Worm (Caenorhabditis elegans) whole organism, midembryonic: ENCODE data around the gene emb-9.

ENCODE experiments used
- T22C8.4 ChIP-seq: fragments of 200-800 bp; sonication (Bioruptor generic); IDR thresholded peaks from 2 replicates; pipeline ENCODE4 v1.3.6; 2022; ENCODE audit warnings: missing genetic modification characterization, missing compliant biosample characterization
- cog-1 ChIP-seq: sonication (generic microtip); optimal IDR thresholded peaks from 2 replicates; lab custom pipeline; 2016; ENCODE audit warnings: missing genetic modification characterization, missing compliant biosample characterization
- flt-1 ChIP-seq: fragments of 200-800 bp; sonication (Bioruptor generic); IDR thresholded peaks from 2 replicates; pipeline ENCODE4 v1.3.6; 2022; ENCODE audit warnings: missing genetic modification characterization, missing compliant biosample characterization
- klf-2 ChIP-seq: fragments of 200-800 bp; sonication (Bioruptor generic); conservative IDR thresholded peaks from 2 replicates; pipeline ENCODE4 v1.3.6; 2022; ENCODE audit warnings: missing genetic modification reagents, missing genetic modification characterization, missing compliant biosample characterization
- med-1 ChIP-seq: sonication (generic microtip); optimal IDR thresholded peaks from 2 replicates; lab custom pipeline; 2017; ENCODE audit warnings: missing genetic modification characterization, mild to moderate bottlenecking, missing compliant biosample characterization, antibody characterized with exemption, missing genetic modification reagents; ENCODE audit not compliant: insufficient read depth
- ref-1 ChIP-seq: fragments of 200-800 bp; sonication (Bioruptor generic); conservative IDR thresholded peaks from 2 replicates; pipeline ENCODE4 v1.3.6; 2022; ENCODE audit warnings: missing genetic modification reagents, missing genetic modification characterization, missing compliant biosample characterization
- tab-1 ChIP-seq: fragments of 200-800 bp; sonication (Bioruptor generic); IDR thresholded peaks from 2 replicates; pipeline ENCODE4 v1.3.6; 2022; ENCODE audit warnings: missing genetic modification characterization, missing compliant biosample characterization
- ztf-23 ChIP-seq: fragments of 200-800 bp; sonication (Bioruptor generic); IDR thresholded peaks from 2 replicates; pipeline ENCODE4 v1.3.6; 2022; ENCODE audit warnings: missing genetic modification reagents, missing genetic modification characterization, missing compliant biosample characterization
- ztf-29 ChIP-seq: fragments of 200-800 bp; sonication (Bioruptor generic); IDR thresholded peaks from 2 replicates; pipeline ENCODE4 v1.3.6; 2022; ENCODE audit warnings: missing genetic modification reagents, missing genetic modification characterization, missing compliant biosample characterization

The emb-9 gene

DNA sequence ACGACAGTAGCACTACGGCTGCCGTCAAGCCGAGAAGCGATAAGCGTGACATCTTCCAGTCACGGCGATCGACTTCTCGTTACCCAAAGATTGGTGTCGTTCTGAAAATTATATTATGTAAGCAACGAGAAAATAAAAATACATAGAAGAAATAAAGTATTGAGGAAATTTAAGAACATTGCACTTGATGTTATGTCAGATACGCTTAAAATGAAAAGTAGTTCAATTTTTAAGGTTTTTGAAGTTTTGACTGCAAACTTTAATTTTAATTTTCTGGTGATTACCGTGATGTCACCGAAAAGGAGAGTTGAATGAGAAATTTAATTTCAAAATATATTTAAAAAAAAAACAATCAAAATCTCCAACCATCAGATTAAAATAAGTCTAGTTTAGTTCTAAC is at the start of gene emb-9:
TSS of gene emb-9 (minus strand) at position 101 of the 400 bp plus-strand sequence.
- TF ChIP-seq T22C8.4 (GFP tag; lab: Robert Waterston, UW) (no peak), klf-2 (no peak), cog-1 (tag; lab: Kevin White, UChicago) (no peak), tab-1 (GFP tag; lab: Robert Waterston, UW) (no peak), ztf-29 (GFP tag; lab: Robert Waterston, UW) (no peak), flt-1 (GFP tag; lab: Robert Waterston, UW) (no peak), ztf-23 (GFP tag; lab: Robert Waterston, UW) (no peak), ref-1 (GFP tag; lab: Robert Waterston, UW) (no peak), med-1 (GFP tag; lab: Kevin White, UChicago) (no peak)

DNA sequence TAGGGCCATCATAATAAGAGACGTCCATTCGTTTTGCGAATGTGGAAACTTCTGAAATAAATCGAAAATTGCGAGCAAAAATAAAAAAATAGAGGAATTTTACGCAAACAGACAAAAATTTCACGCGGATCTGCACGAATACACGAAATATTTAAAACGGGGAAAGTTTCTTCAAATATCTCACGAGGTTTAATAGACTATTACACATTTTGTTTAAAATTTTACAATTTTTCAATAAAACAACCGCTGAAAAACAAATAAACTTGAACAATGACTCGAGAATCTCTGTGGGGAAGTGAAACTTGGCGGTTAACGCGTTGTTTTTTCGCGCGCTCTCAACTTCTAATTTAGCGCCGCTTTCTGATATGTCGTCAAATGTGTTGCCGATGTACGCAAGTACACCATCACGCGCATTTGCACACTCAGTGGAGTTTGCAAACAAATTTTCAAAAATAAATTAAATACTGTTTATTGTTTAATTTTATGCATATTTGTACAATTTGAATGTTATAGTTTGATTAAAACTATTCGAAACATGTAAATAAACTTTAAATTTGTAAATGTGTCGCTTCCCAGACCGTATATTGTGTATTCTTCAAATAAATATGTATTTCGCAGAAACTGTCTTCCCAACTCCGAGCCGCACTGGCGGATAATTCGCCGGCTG is 49.0 kb upstream of the emb-9 start, which contains the start of the genes gpr-2 and rgr-1:
TSS of gene gpr-2 (minus strand) at position 51 of the 667 bp plus-strand sequence.
TSS of gene rgr-1 (plus strand) at position 617 of the 667 bp plus-strand sequence.
- TF ChIP-seq ztf-29 (GFP tag; lab: Robert Waterston, UW) = no peak
- no peak for TF ChIP-seq cog-1 (tag; lab: Kevin White, UChicago)
- TF ChIP-seq T22C8.4 (GFP tag; lab: Robert Waterston, UW) = no peak
- no peak for TF ChIP-seq tab-1 (GFP tag; lab: Robert Waterston, UW)
- TF ChIP-seq ref-1 (GFP tag; lab: Robert Waterston, UW) = no peak
- no peak for TF ChIP-seq ztf-23 (GFP tag; lab: Robert Waterston, UW)
- TF ChIP-seq klf-2 = no peak

DNA sequence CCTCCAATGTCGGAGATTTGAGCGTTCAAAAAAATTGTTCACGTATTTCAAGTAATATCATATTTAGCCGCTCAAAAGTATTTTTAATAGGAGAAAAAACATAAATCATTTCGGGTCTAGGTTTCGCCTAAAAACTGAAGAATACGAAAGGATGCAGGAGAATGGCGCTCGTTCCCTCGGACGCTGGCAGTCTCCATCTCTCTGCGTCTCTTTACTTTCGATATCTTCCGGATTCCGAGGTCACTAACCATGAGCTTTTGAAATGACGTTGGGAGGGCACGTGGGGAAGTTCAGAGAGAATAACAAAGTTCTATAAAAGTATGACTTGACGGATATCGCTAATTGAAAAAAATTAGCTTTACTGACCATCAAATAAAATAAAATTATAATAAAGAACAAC is 46.7 kb upstream of the emb-9 start:
- TF ChIP-seq cog-1 (tag; lab: Kevin White, UChicago) (no peak), T22C8.4 (GFP tag; lab: Robert Waterston, UW) (no peak), med-1 (GFP tag; lab: Kevin White, UChicago) (no peak), ztf-29 (GFP tag; lab: Robert Waterston, UW) (no peak), flt-1 (GFP tag; lab: Robert Waterston, UW) (no peak), ref-1 (GFP tag; lab: Robert Waterston, UW) (no peak), tab-1 (GFP tag; lab: Robert Waterston, UW) (no peak), klf-2 (no peak), ztf-23 (GFP tag; lab: Robert Waterston, UW) (no peak)

DNA sequence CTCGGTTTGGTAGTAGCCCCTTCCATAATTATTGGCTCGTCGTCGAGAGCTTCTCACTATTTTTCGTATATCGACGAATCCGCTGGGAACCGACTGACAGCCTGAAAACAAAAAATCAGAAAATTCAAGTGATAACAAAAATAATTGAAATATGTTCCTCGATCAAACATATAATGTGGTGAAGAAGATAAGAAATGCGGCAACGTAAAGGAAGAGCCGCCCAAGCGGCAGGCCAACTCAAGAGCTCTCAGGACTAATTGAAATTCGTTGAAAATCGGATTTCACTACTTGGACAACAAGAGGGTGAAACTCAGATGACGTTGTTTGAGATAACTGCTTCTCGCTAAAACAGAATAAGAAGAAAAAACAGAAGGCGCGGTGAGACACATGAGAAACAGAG is 45.8 kb upstream of the emb-9 start, which contains the start of gene slc-17.2:
TSS of gene slc-17.2 (minus strand) at position 101 of the 400 bp plus-strand sequence.
- no peak for TF ChIP-seq cog-1 (tag; lab: Kevin White, UChicago)

DNA sequence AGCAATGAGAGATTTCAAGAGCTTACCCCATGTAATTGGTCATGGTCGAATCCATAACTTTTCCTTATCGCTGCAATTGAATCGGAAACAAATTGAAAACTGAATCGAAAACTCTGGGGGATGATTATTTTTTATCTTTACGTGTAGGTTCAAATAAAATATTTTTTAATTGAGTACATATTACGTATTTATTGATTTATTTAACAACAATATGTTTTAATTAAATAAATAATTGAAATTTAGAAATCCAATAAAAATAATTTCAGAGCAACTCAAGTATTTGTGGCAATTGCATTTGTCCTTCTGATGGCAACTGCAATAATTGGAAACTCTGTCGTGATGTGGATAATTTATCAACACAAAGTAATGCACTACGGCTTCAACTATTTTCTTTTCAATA is 41.3 kb upstream of the emb-9 start, which contains the start of gene C38C10.3:
TSS of gene C38C10.3 (minus strand) at position 101 of the 400 bp plus-strand sequence.
- no peak for TF ChIP-seq med-1 (GFP tag; lab: Kevin White, UChicago)
- no peak for TF ChIP-seq ztf-29 (GFP tag; lab: Robert Waterston, UW)
- no peak for TF ChIP-seq ref-1 (GFP tag; lab: Robert Waterston, UW)
- TF ChIP-seq T22C8.4 (GFP tag; lab: Robert Waterston, UW) = no peak
- TF ChIP-seq tab-1 (GFP tag; lab: Robert Waterston, UW) = no peak
- no peak for TF ChIP-seq klf-2
- no peak for TF ChIP-seq ztf-23 (GFP tag; lab: Robert Waterston, UW)
- no peak for TF ChIP-seq cog-1 (tag; lab: Kevin White, UChicago)
- TF ChIP-seq flt-1 (GFP tag; lab: Robert Waterston, UW) = no peak

DNA sequence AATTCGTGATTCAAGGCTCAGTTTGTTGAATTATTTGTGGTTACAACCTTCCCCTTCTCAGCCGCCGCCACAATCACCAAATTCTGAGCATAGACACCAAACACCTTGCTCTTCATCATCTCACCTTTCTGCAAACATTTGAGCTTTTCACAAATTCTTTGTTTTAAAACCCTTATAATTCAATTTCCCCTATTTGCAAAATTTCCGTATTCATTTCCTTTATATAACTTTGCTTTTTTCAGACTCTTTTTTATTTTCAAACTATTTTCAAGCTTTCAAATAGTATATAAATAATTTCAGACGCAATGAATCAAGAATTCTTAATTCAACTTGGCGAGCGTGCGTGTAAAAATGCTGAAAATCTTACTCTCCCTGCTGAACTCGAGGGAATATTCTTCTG is 39.2 kb upstream of the emb-9 start, which contains the start of gene tkr-1:
TSS of gene tkr-1 (plus strand) at position 301 of the 400 bp plus-strand sequence.
- TF ChIP-seq T22C8.4 (GFP tag; lab: Robert Waterston, UW) (no peak), klf-2 (no peak), tab-1 (GFP tag; lab: Robert Waterston, UW) (no peak), ztf-23 (GFP tag; lab: Robert Waterston, UW) (no peak), flt-1 (GFP tag; lab: Robert Waterston, UW) (no peak), ref-1 (GFP tag; lab: Robert Waterston, UW) (no peak), cog-1 (tag; lab: Kevin White, UChicago) (no peak), med-1 (GFP tag; lab: Kevin White, UChicago) (no peak), ztf-29 (GFP tag; lab: Robert Waterston, UW) (no peak)

DNA sequence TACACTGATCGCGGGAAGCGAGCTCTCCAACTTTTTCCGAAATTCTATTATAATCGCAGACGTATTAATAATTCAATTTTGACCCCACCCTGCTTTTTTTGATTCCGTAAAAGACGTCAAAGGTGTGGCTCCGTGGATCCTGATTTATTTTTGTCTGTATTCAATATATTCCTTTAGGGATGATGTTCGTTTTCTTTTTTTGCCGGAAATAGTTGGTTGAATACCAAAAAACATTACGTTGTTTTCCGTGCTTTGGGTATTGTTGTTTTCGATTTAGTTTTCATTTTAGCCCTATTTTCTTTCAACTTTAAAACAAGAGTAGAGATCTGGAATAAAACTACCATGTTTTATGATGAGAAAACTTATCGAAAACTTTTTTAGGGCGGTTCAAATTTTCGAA is 32.5 kb upstream of the emb-9 start:
- TF ChIP-seq ztf-29 (GFP tag; lab: Robert Waterston, UW) = no peak
- no peak for TF ChIP-seq ref-1 (GFP tag; lab: Robert Waterston, UW)
- no peak for TF ChIP-seq med-1 (GFP tag; lab: Kevin White, UChicago)
- no peak for TF ChIP-seq cog-1 (tag; lab: Kevin White, UChicago)
- no peak for TF ChIP-seq tab-1 (GFP tag; lab: Robert Waterston, UW)
- no peak for TF ChIP-seq ztf-23 (GFP tag; lab: Robert Waterston, UW)
- TF ChIP-seq klf-2 = no peak
- TF ChIP-seq flt-1 (GFP tag; lab: Robert Waterston, UW) = no peak
- no peak for TF ChIP-seq T22C8.4 (GFP tag; lab: Robert Waterston, UW)

DNA sequence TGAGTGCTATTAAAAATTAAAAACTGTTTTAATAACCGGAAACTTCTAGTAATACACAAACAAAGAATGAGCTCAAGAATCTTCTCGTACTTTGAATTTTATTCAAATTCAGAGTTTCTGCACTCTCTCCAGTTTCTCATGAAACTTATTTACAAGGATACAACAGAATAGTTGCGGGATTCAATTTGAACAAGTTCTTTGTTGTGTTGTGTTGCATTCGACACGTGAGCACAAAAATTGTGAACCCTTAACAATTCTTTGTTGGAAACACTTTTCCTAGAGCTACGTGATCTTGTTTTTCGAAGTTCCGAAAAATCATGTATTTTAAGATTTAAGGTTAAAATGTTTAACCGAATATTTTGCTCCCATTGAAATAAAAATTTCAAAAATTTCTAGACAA is 29.5 kb upstream of the emb-9 start:
- TF ChIP-seq klf-2 (no peak), cog-1 (tag; lab: Kevin White, UChicago) (no peak), ref-1 (GFP tag; lab: Robert Waterston, UW) (no peak), med-1 (GFP tag; lab: Kevin White, UChicago) (no peak), T22C8.4 (GFP tag; lab: Robert Waterston, UW) (no peak), ztf-29 (GFP tag; lab: Robert Waterston, UW) (no peak), tab-1 (GFP tag; lab: Robert Waterston, UW) (no peak), ztf-23 (GFP tag; lab: Robert Waterston, UW) (no peak), flt-1 (GFP tag; lab: Robert Waterston, UW) (no peak)

DNA sequence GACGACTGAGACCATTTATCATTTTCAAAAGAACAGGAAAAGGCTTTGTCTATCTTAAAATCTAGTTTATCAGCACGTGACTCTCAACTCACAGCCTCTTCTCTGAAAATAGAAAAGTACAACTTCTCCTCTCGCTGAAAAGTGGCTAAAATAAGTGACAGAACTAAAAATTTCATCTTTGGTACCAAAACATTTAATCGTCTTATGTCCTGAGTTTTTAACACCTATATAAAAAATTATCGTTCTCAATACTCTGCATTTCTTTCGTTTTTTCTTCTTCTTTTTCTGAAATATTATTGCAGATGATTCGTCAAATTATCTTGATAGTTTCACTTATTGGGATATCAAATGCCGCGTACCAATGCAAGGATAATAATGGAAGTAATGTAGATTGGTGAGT is 22.7 kb upstream of the emb-9 start, which contains the start of gene crn-6:
TSS of gene crn-6 (plus strand) at position 301 of the 400 bp plus-strand sequence.
- TF ChIP-seq ztf-29 (GFP tag; lab: Robert Waterston, UW) (no peak), tab-1 (GFP tag; lab: Robert Waterston, UW) (no peak), flt-1 (GFP tag; lab: Robert Waterston, UW) (no peak), cog-1 (tag; lab: Kevin White, UChicago) (no peak), med-1 (GFP tag; lab: Kevin White, UChicago) (no peak), ztf-23 (GFP tag; lab: Robert Waterston, UW) (no peak), T22C8.4 (GFP tag; lab: Robert Waterston, UW) (no peak), klf-2 (no peak), ref-1 (GFP tag; lab: Robert Waterston, UW) (no peak)
